3 fruit fly cellular contexts compared by ENCODE assay signal in genomic region chr3R:21645904-21646664, dm6.
TF ChIP-seq lines count a peak whose summit lies in the region.

No protein-coding gene starts in this region.

- no peak for TF ChIP-seq CTCF in whole organism, embryonic (GFP tag; optimal IDR thresholded peaks at IDR 0.05; lab: Kevin White, UChicago)

TF ChIP-seq in whole organism, embryonic, 481 proteins besides CTCF, POLR2A, EP300 and RAD21:
- no peak for TF ChIP-seq CG1233 (GFP tag; optimal IDR thresholded peaks at IDR 0.05; lab: Kevin White, UChicago)
- peak in 1 of 2 experiments; percentile 5 for TF ChIP-seq bsh (GFP tag; optimal IDR thresholded peaks at IDR 0.05; lab: Kevin White, UChicago)
- peak; percentile 56 for TF ChIP-seq nom (GFP tag; optimal IDR thresholded peaks at IDR 0.05; lab: Kevin White, UChicago)
- TF ChIP-seq CG10431 (GFP tag; optimal IDR thresholded peaks at IDR 0.05; lab: Kevin White, UChicago), result no peak
- no peak for TF ChIP-seq Neu2 (GFP tag; optimal IDR thresholded peaks at IDR 0.05; lab: Kevin White, UChicago; ENCODE audit: borderline replicate concordance)
- peak; percentile 64 for TF ChIP-seq sens (GFP tag; lab: Kevin White, UChicago)
TF ChIP-seq in whole organism, embryonic: peak in this region for 3.

TF ChIP-seq in whole organism, prepupa, 60 proteins besides CTCF, POLR2A, EP300 and RAD21:
- TF ChIP-seq Eip78C (GFP tag; lab: Kevin White, UChicago), result peak; percentile 57
- TF ChIP-seq CG8119 (GFP tag; IDR thresholded peaks at IDR 0.05; lab: Robert Waterston, UW), result no peak
- TF ChIP-seq dsx (GFP tag; optimal IDR thresholded peaks at IDR 0.05; lab: Kevin White, UChicago; ENCODE audit: poor library complexity, severe bottlenecking), result peak; percentile 82
- no peak for TF ChIP-seq CG10631 (GFP tag; optimal IDR thresholded peaks at IDR 0.05; lab: Kevin White, UChicago)
- TF ChIP-seq ss (GFP tag; optimal IDR thresholded peaks at IDR 0.05; lab: Kevin White, UChicago), result peak; percentile 52 to 53
- TF ChIP-seq pdm3 (GFP tag; optimal IDR thresholded peaks at IDR 0.05; lab: Kevin White, UChicago), result peak; percentile 16
- peak; percentile 11 for TF ChIP-seq CG16779 (tag; optimal IDR thresholded peaks at IDR 0.05; lab: Kevin White, UChicago)
- TF ChIP-seq OdsH (GFP tag; optimal IDR thresholded peaks at IDR 0.05; lab: Kevin White, UChicago), result no peak
- peak; percentile 12 for TF ChIP-seq CG6854 (GFP tag; optimal IDR thresholded peaks at IDR 0.05; lab: Kevin White, UChicago)
- TF ChIP-seq CG6808 (GFP tag; optimal IDR thresholded peaks at IDR 0.05; lab: Kevin White, UChicago), result peak; percentile 41
- peak; percentile 56 for TF ChIP-seq CG1621 (tag; optimal IDR thresholded peaks at IDR 0.05; lab: Kevin White, UChicago)
- TF ChIP-seq Sox14 (GFP tag; optimal IDR thresholded peaks at IDR 0.05; lab: Kevin White, UChicago), result no peak
- no peak for TF ChIP-seq lz (GFP tag; optimal IDR thresholded peaks at IDR 0.05; lab: Kevin White, UChicago)

TF ChIP-seq in whole organism, pupa, 21 proteins besides CTCF, POLR2A, EP300 and RAD21:
- TF ChIP-seq CG13204 (GFP tag; optimal IDR thresholded peaks at IDR 0.05; lab: Kevin White, UChicago) (peak; percentile 54), fd96Ca (GFP tag; IDR thresholded peaks at IDR 0.05; lab: Robert Waterston, UW) (no peak), CG4496 (GFP tag; IDR thresholded peaks at IDR 0.05; lab: Robert Waterston, UW) (0 out of 3 replicates have a peak, but pooled peaks have one; percentile 42), gl (tag; optimal IDR thresholded peaks at IDR 0.05; lab: Kevin White, UChicago) (peak; percentile 40), EcR (GFP tag; optimal IDR thresholded peaks at IDR 0.05; lab: Kevin White, UChicago) (peak; percentile 33), CG8159 (tag; optimal IDR thresholded peaks at IDR 0.05; lab: Kevin White, UChicago) (no peak), Ets98B (GFP tag; IDR thresholded peaks at IDR 0.05; lab: Robert Waterston, UW) (no peak)

Comparison
In these comparisons a context has a peak if more than half of its experiments do, and no peak if none do; other contexts are left out.
1. Of the 7 proteins assayed by ChIP-seq in both whole organism, embryonic and whole organism, prepupa: peak only in whole organism, embryonic: none; only in whole organism, prepupa: CG16779 and CG6854; in both: none; in neither: 5.